Worm (Caenorhabditis elegans) whole organism, L4/young adult: ENCODE results near the gene lpr-4.

Experiments used
- W03F9.2 ChIP-seq: fragments of 150-350 bp; optimal IDR thresholded peaks from 2 replicates; lab custom pipeline; 2014; ENCODE audit warnings: missing biosample characterization, missing genetic modification characterization
- dao-5 ChIP-seq: sonication (generic microtip); optimal IDR thresholded peaks from 2 replicates; lab custom pipeline; 2016; ENCODE audit warnings: missing genotype, missing genetic modification characterization, moderate library complexity, missing compliant biosample characterization
- him-1 ChIP-seq: sonication (generic microtip); optimal IDR thresholded peaks from 2 replicates; lab custom pipeline; 2016; ENCODE audit warnings: missing genotype, missing genetic modification reagents, missing genetic modification characterization, missing compliant biosample characterization

DNA sequence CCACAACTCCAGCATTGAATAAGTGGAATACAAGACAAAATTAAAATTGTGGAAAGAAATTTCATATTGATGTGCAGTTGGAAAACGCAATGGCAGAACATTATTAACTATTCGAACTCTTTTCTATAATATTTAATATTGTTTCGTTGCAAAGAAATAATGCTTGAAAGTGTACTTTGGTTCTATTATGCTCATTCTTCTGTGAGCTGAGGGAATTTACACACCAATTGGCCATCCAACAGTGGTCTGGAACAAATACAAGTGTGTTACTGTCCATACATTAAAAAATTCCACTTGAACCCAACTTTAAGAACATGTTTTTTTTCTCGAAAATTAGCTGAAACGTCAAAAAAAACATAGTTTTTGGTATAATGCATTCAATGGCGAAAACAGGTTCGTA is 14.7 kb downstream of the lpr-4 start, which contains the start of gene W04G3.13:
- TF ChIP-seq W03F9.2 (tag; lab: Kevin White, UChicago) (no peak), dao-5 (tag; lab: Kevin White, UChicago) (no peak), him-1 (tag; lab: Kevin White, UChicago) (no peak)
